Worm (Caenorhabditis elegans): ENCODE results near the gene C15B12.8.

The C15B12.8 gene

DNA sequence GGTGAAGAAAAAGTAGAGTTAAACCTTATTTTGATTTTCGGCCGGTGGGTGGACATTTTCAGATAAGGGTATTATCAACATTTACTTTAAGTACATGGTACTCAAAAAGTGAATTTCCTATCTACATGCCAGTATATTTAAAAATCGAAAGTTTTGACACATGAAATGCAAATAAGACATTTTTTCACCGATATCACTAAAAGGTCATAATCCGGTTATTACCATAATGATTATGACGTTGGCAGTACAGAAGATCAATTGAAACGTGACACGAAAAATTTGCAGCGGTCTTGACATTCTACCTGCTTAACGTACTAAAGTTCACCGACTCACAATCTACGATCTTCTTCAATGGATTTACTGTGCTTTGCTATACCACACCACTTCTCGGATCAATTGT is 16.1 kb upstream of the C15B12.8 start:
- TF ChIP-seq hmbx-1 (tag; optimal IDR thresholded peaks at IDR 0.05), result no peak
- TF ChIP-seq B0310.2 (tag; optimal IDR thresholded peaks at IDR 0.05), result no peak
- TF ChIP-seq ceh-36 (tag; optimal IDR thresholded peaks at IDR 0.05), result no peak
- TF ChIP-seq sea-1 (GFP tag; conservative IDR thresholded peaks at IDR 0.05), result no peak
- TF ChIP-seq ama-1 (optimal IDR thresholded peaks at IDR 0.05), result no peak
- TF ChIP-seq tra-4 (tag; optimal IDR thresholded peaks at IDR 0.05), result no peak
- TF ChIP-seq ets-7 (tag; optimal IDR thresholded peaks at IDR 0.05), result no peak
- TF ChIP-seq ceh-13 (GFP tag; optimal IDR thresholded peaks at IDR 0.05), result no peak

DNA sequence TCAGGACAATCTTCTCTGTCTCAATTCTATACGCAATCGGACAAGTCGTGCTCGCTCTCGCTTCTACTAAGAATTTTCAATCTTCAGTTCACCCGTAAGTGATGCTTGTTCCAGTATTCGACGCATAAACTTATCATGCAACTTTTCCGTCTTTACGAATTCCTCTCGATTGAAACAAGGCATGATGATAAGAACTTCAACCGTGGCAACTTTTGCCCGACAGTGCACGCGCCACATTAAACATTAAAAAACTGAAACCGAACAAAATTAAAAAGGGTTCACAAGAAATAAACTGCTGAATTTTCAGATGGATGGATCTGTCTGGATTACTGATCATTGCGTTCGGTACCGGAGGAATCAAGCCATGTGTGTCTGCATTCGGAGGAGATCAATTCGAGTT is 15.6 kb upstream of the C15B12.8 start:
- TF ChIP-seq pes-1 (GFP tag; IDR thresholded peaks at IDR 0.05), result no peak
- TF ChIP-seq tbx-37 (GFP tag; conservative IDR thresholded peaks at IDR 0.05), result no peak
- no peak for TF ChIP-seq F13C5.2 (tag; optimal IDR thresholded peaks at IDR 0.05)
- TF ChIP-seq flt-1 (GFP tag; IDR thresholded peaks at IDR 0.05), result no peak
- no peak for TF ChIP-seq tra-4 (tag; optimal IDR thresholded peaks at IDR 0.05)
- no peak for TF ChIP-seq ama-1 (optimal IDR thresholded peaks at IDR 0.05)
- TF ChIP-seq ceh-36 (tag; optimal IDR thresholded peaks at IDR 0.05), result no peak
- TF ChIP-seq sea-1 (GFP tag; conservative IDR thresholded peaks at IDR 0.05), result no peak
- no peak for TF ChIP-seq hnd-1 (tag; optimal IDR thresholded peaks at IDR 0.05)
- TF ChIP-seq scrt-1 (GFP tag; IDR thresholded peaks at IDR 0.05), result no peak
- TF ChIP-seq tbx-11 (GFP tag; IDR thresholded peaks at IDR 0.05), result no peak
- no peak for TF ChIP-seq ets-7 (tag; optimal IDR thresholded peaks at IDR 0.05)
- no peak for TF ChIP-seq aly-1 (tag; optimal IDR thresholded peaks at IDR 0.05)
- TF ChIP-seq hmg-4 (GFP tag; optimal IDR thresholded peaks at IDR 0.05), result no peak
- TF ChIP-seq B0310.2 (tag; optimal IDR thresholded peaks at IDR 0.05), result no peak
- TF ChIP-seq hmbx-1 (tag; optimal IDR thresholded peaks at IDR 0.05), result no peak
- no peak for TF ChIP-seq ceh-13 (GFP tag; optimal IDR thresholded peaks at IDR 0.05)

ce11 chrX:6460123-6460522 is 13.9 kb upstream of the C15B12.8 start:
- TF ChIP-seq sea-1 (GFP tag; conservative IDR thresholded peaks at IDR 0.05) (no peak), flt-1 (GFP tag; IDR thresholded peaks at IDR 0.05) (no peak), hmg-4 (GFP tag; optimal IDR thresholded peaks at IDR 0.05) (no peak), tra-4 (tag; optimal IDR thresholded peaks at IDR 0.05) (no peak), ama-1 (optimal IDR thresholded peaks at IDR 0.05) (no peak), pes-1 (GFP tag; IDR thresholded peaks at IDR 0.05) (no peak), tbx-37 (GFP tag; conservative IDR thresholded peaks at IDR 0.05) (no peak), hnd-1 (tag; optimal IDR thresholded peaks at IDR 0.05) (no peak)

ce11 chrX:6461729-6462128 is 12.3 kb upstream of the C15B12.8 start, which contains the start of gene K04E7.1:
Gene K04E7.1 (plus strand): TSS chrX:6462029.
- TF ChIP-seq ceh-13 (GFP tag; optimal IDR thresholded peaks at IDR 0.05) (no peak), ceh-36 (tag; optimal IDR thresholded peaks at IDR 0.05) (no peak), tbx-37 (GFP tag; conservative IDR thresholded peaks at IDR 0.05) (no peak), tra-4 (tag; optimal IDR thresholded peaks at IDR 0.05) (no peak), sea-1 (GFP tag; conservative IDR thresholded peaks at IDR 0.05) (no peak), aly-1 (tag; optimal IDR thresholded peaks at IDR 0.05) (no peak)

ce11 chrX:6462479-6462878 is 11.6 kb upstream of the C15B12.8 start:
- TF ChIP-seq F13C5.2 (tag; optimal IDR thresholded peaks at IDR 0.05), result no peak
- TF ChIP-seq ets-7 (tag; optimal IDR thresholded peaks at IDR 0.05), result no peak
- TF ChIP-seq tra-4 (tag; optimal IDR thresholded peaks at IDR 0.05), result no peak
- no peak for TF ChIP-seq aly-1 (tag; optimal IDR thresholded peaks at IDR 0.05)
- TF ChIP-seq tbx-37 (GFP tag; conservative IDR thresholded peaks at IDR 0.05), result no peak
- no peak for TF ChIP-seq pes-1 (GFP tag; IDR thresholded peaks at IDR 0.05)
- TF ChIP-seq scrt-1 (GFP tag; IDR thresholded peaks at IDR 0.05), result no peak
- TF ChIP-seq ama-1 (optimal IDR thresholded peaks at IDR 0.05), result no peak
- TF ChIP-seq hnd-1 (tag; optimal IDR thresholded peaks at IDR 0.05), result no peak
- TF ChIP-seq flt-1 (GFP tag; IDR thresholded peaks at IDR 0.05), result no peak
- TF ChIP-seq B0310.2 (tag; optimal IDR thresholded peaks at IDR 0.05), result no peak
- TF ChIP-seq hmbx-1 (tag; optimal IDR thresholded peaks at IDR 0.05), result no peak
- no peak for TF ChIP-seq tbx-11 (GFP tag; IDR thresholded peaks at IDR 0.05)

DNA sequence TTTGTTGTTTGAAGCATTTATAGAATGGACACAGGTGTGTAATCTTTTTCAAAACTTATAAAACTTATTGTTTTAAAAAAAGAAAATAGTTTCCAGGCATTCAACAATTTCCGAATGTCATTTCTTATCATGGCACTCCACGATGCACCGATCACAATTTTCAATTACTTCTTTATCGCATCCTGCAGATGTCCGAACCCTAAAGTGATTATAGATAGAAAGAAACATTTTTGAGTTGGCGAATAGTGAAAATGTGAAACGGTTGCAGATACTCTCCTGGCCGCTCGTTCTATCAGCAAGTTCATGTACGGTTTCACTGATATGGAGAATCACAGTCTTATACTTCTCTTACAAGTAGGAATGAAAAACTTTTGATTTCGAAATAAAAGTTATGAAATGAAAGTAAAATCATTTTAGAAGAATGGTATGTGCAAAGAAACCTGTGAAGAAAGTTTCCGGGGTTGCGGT is 11.0 kb upstream of the C15B12.8 start, which contains the start of gene C15B12.2:
TSS of gene C15B12.2 (plus strand) at position 418 of the 468 bp plus-strand sequence.
- TF ChIP-seq ceh-36 (tag; optimal IDR thresholded peaks at IDR 0.05) (no peak), F13C5.2 (tag; optimal IDR thresholded peaks at IDR 0.05) (no peak), scrt-1 (GFP tag; IDR thresholded peaks at IDR 0.05) (no peak), pes-1 (GFP tag; IDR thresholded peaks at IDR 0.05) (no peak)

ce11 chrX:6467462-6467861 is 6.6 kb upstream of the C15B12.8 start, which contains the start of gene C15B12.3:
Gene C15B12.3 (minus strand): TSS chrX:6467562.
- TF ChIP-seq hnd-1 (tag; optimal IDR thresholded peaks at IDR 0.05), result no peak
- TF ChIP-seq tbx-11 (GFP tag; IDR thresholded peaks at IDR 0.05), result no peak
- TF ChIP-seq ama-1 (optimal IDR thresholded peaks at IDR 0.05), result no peak
- no peak for TF ChIP-seq flt-1 (GFP tag; IDR thresholded peaks at IDR 0.05)
- TF ChIP-seq pes-1 (GFP tag; IDR thresholded peaks at IDR 0.05), result no peak
- no peak for TF ChIP-seq aly-1 (tag; optimal IDR thresholded peaks at IDR 0.05)
- TF ChIP-seq scrt-1 (GFP tag; IDR thresholded peaks at IDR 0.05), result no peak
- no peak for TF ChIP-seq ceh-13 (GFP tag; optimal IDR thresholded peaks at IDR 0.05)
- TF ChIP-seq F13C5.2 (tag; optimal IDR thresholded peaks at IDR 0.05), result no peak
- no peak for TF ChIP-seq tbx-37 (GFP tag; conservative IDR thresholded peaks at IDR 0.05)
- TF ChIP-seq ceh-36 (tag; optimal IDR thresholded peaks at IDR 0.05), result no peak
- TF ChIP-seq hmg-4 (GFP tag; optimal IDR thresholded peaks at IDR 0.05), result no peak

- no peak for TF ChIP-seq hnd-1 (tag; optimal IDR thresholded peaks at IDR 0.05)
- TF ChIP-seq sea-1 (GFP tag; conservative IDR thresholded peaks at IDR 0.05), result no peak
- no peak for TF ChIP-seq hmbx-1 (tag; optimal IDR thresholded peaks at IDR 0.05)
These were observed 5.6 kb upstream of the C15B12.8 start, which contains the start of gene C15B12.9 for ce11 chrX:6468499-6468898. Gene C15B12.9 (plus strand): TSS chrX:6468799.

All from whole organism, early embryonic.